Fruit fly (Drosophila melanogaster) S2 (cell line): ENCODE data around the gene CG12948.

Source experiments
- CG8478 ChIP-seq: fragments of >200 bp; optimal IDR thresholded peaks from 2 replicates; lab custom pipeline; 2018
- CTCF ChIP-seq, 2 experiments: fragments of >200 bp; optimal IDR thresholded peaks; 2 replicates each; lab custom pipeline; 2018

- TF ChIP-seq CTCF (optimal IDR thresholded peaks at IDR 0.05; lab: Kevin White, UChicago): no peak
- TF ChIP-seq CG8478: no peak
Measured at dm6 chr3R:9701148-9701703, 46.3 kb downstream of the CG12948 start.
